Fruit fly (Drosophila melanogaster): Measurements from ENCODE around the gene CG42654.

CG42654 gene

DNA sequence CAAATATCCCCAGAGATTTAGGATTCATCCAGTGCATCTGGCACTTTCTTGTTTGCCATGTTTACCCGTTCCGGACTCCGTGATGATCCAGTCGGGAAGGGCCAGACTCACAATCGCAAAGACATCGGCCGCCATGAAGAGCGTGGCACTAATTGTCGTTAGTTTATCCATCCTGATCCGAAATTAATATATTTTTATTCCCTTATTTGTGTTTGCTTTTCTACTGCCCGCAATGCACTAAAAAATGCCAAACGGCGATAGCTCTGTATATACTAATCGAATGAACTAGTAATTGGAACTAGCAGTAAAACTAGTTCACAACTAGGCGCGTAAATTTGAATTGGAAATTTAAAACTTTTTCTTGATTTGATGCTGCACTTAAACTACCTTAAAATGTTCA is 25.3 kb upstream of the CG42654 start, which contains the start of gene CG14182 (continued):
- TF ChIP-seq schlank (tag; optimal IDR thresholded peaks at IDR 0.05) (no peak), Dbx (GFP tag; IDR thresholded peaks at IDR 0.05) (no peak), repo (GFP tag; optimal IDR thresholded peaks at IDR 0.05) (no peak), CkIIα-i1 (GFP tag; IDR thresholded peaks at IDR 0.05) (no peak), stwl (tag; optimal IDR thresholded peaks at IDR 0.05) (peak; percentile 52), gsb-n (tag; optimal IDR thresholded peaks at IDR 0.05) (no peak), CG7963 (GFP tag; IDR thresholded peaks at IDR 0.05; ENCODE audit: partially characterized antibody) (no peak), hbn (GFP tag; IDR thresholded peaks at IDR 0.05; ENCODE audit: partially characterized antibody) (no peak), Oaz (GFP tag; IDR thresholded peaks at IDR 0.05) (no peak), CG15696 (tag; optimal IDR thresholded peaks at IDR 0.05) (no peak), CG15514 (GFP tag; optimal IDR thresholded peaks at IDR 0.05) (peak; percentile 99), jigr1 (GFP tag; IDR thresholded peaks at IDR 0.05) (no peak), CG10654 (GFP tag; optimal IDR thresholded peaks at IDR 0.05) (no peak), CG11504 (tag; optimal IDR thresholded peaks at IDR 0.05) (no peak), Fer2 (tag; optimal IDR thresholded peaks at IDR 0.05) (no peak), nom (GFP tag; optimal IDR thresholded peaks at IDR 0.05) (no peak), CG30020 (tag; optimal IDR thresholded peaks at IDR 0.05) (no peak), CG6689 (GFP tag; IDR thresholded peaks at IDR 0.05) (no peak), GATAe (GFP tag; conservative IDR thresholded peaks at IDR 0.05) (no peak), usp (GFP tag; optimal IDR thresholded peaks at IDR 0.05) (no peak), lilli (GFP tag; optimal IDR thresholded peaks at IDR 0.05) (no peak), esg (GFP tag; conservative IDR thresholded peaks at IDR 0.05) (no peak), peb (GFP tag; IDR thresholded peaks at IDR 0.05) (no peak), NC2β (GFP tag; optimal IDR thresholded peaks at IDR 0.05) (no peak), NfI (GFP tag; optimal IDR thresholded peaks at IDR 0.05) (no peak), disco-r (GFP tag; optimal IDR thresholded peaks at IDR 0.05) (no peak), CG32532 (GFP tag; IDR thresholded peaks at IDR 0.05) (no peak), gsb (GFP tag; IDR thresholded peaks at IDR 0.05) (no peak), Sox100B (GFP tag; optimal IDR thresholded peaks at IDR 0.05) (no peak), Sry-δ (GFP tag; optimal IDR thresholded peaks at IDR 0.05) (no peak), pzg (GFP tag; optimal IDR thresholded peaks at IDR 0.05) (peak; percentile 57), amos (GFP tag; IDR thresholded peaks at IDR 0.05; ENCODE audit: partially characterized antibody) (peak; percentile 45; the same call in 1 of the 2 replicates), dmrt11E (tag; optimal IDR thresholded peaks at IDR 0.05) (no peak), ash1 (GFP tag; optimal IDR thresholded peaks at IDR 0.05) (no peak), bcd (GFP tag; optimal IDR thresholded peaks at IDR 0.05) (no peak), D19B (GFP tag; optimal IDR thresholded peaks at IDR 0.05) (no peak), CG7928 (GFP tag; optimal IDR thresholded peaks at IDR 0.05) (no peak), CG10321 (GFP tag; IDR thresholded peaks at IDR 0.05) (no peak), CG9727 (GFP tag; optimal IDR thresholded peaks at IDR 0.05) (no peak), Ssrp (tag; optimal IDR thresholded peaks at IDR 0.05) (no peak), CG8944 (GFP tag; optimal IDR thresholded peaks at IDR 0.05) (no peak), CG4617 (GFP tag; optimal IDR thresholded peaks at IDR 0.05; ENCODE audit: borderline replicate concordance) (peak; percentile 85), Dp (GFP tag; optimal IDR thresholded peaks at IDR 0.05) (peak; percentile 92), wek (GFP tag; optimal IDR thresholded peaks at IDR 0.05) (no peak), CG4820 (GFP tag; optimal IDR thresholded peaks at IDR 0.05) (no peak), Side (GFP tag; optimal IDR thresholded peaks at IDR 0.05) (no peak), CG2202 (tag; optimal IDR thresholded peaks at IDR 0.05) (no peak), sc (optimal IDR thresholded peaks at IDR 0.05) (no peak), sc (GFP tag; optimal IDR thresholded peaks at IDR 0.05) (no peak), Abd-B (GFP tag; optimal IDR thresholded peaks at IDR 0.05) (no peak), bbx (GFP tag; IDR thresholded peaks at IDR 0.05; ENCODE audit: partially characterized antibody) (0 out of 2 replicates have a peak, but pooled peaks have one; percentile 7), Gug (GFP tag; IDR thresholded peaks at IDR 0.05) (no peak)

Measured in whole organism, embryonic.